Worm (Caenorhabditis elegans): Measurements from ENCODE around the gene T28F3.9.

Gene T28F3.9

DNA sequence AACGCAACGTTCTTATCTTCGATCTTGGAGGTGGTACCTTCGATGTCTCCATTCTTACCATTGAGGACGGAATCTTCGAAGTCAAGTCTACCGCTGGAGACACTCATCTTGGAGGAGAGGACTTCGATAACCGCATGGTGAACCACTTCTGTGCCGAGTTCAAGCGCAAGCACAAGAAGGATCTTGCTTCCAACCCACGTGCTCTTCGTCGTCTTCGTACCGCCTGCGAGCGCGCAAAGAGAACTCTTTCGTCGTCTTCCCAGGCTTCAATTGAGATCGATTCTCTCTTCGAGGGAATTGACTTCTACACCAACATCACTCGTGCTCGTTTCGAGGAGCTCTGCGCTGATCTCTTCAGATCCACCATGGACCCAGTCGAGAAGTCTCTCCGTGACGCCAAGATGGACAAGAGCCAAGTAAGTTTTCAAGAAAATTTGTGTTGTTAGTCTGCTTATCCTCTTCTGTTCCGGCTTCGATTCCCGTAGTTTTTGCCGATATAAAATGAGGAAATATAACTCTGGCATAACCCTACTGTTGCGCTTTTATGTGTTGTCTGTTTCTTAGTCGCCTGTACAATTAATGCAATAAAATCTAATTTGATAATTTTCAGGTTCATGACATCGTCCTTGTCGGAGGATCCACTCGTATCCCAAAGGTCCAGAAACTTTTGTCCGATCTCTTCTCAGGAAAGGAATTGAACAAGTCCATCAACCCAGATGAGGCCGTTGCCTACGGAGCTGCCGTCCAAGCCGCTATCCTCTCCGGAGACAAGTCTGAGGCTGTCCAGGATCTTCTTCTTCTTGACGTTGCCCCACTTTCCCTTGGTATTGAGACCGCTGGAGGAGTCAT lies 28.5 kb upstream of the T28F3.9 start (continued):
- TF ChIP-seq dox-1 (GFP tag; IDR thresholded peaks at IDR 0.05) (peak; percentile 4), F10E7.11 (tag; optimal IDR thresholded peaks at IDR 0.05) (no peak), nhr-179 (tag; optimal IDR thresholded peaks at IDR 0.05) (no peak), nfya-2 (GFP tag; IDR thresholded peaks at IDR 0.05) (0 out of 2 replicates have a peak, but pooled peaks have one; percentile 24), fkh-3 (tag; optimal IDR thresholded peaks at IDR 0.05) (no peak), nhr-120 (GFP tag; IDR thresholded peaks at IDR 0.05) (no peak), egl-44 (GFP tag; IDR thresholded peaks at IDR 0.05) (peak; percentile 62; the same call in 1 of the 2 replicates), somi-1 (GFP tag; optimal IDR thresholded peaks at IDR 0.05) (no peak), lsy-27 (tag; optimal IDR thresholded peaks at IDR 0.05; ENCODE audit: borderline replicate concordance, insufficient read depth) (no peak), rpc-1 (optimal IDR thresholded peaks at IDR 0.05) (no peak), rpc-1 (tag; optimal IDR thresholded peaks at IDR 0.05) (no peak), Y53G8AR.9 (GFP tag; conservative IDR thresholded peaks at IDR 0.05) (peak; percentile 70), B0019.2 (GFP tag; conservative IDR thresholded peaks at IDR 0.05) (0 out of 2 replicates have a peak, but pooled peaks have one; percentile 31), F57C9.4 (tag; optimal IDR thresholded peaks at IDR 0.05) (no peak), nhr-80 (tag; optimal IDR thresholded peaks at IDR 0.05) (no peak), F39B2.1 (GFP tag; IDR thresholded peaks at IDR 0.05) (no peak), ztf-28 (GFP tag; IDR thresholded peaks at IDR 0.05) (no peak), B0336.3 (GFP tag; IDR thresholded peaks at IDR 0.05) (peak; percentile 61), sdz-38 (tag; optimal IDR thresholded peaks at IDR 0.05) (no peak), B0261.1 (tag; optimal IDR thresholded peaks at IDR 0.05) (no peak), ceh-27 (GFP tag; optimal IDR thresholded peaks at IDR 0.05) (no peak), madf-6 (GFP tag; IDR thresholded peaks at IDR 0.05) (peak; percentile 67; the same call in 1 of the 2 replicates), hmg-1.2 (GFP tag; IDR thresholded peaks at IDR 0.05) (no peak), hlh-12 (tag; optimal IDR thresholded peaks at IDR 0.05) (no peak), zim-3 (tag; optimal IDR thresholded peaks at IDR 0.05) (no peak), lir-1 (GFP tag; conservative IDR thresholded peaks at IDR 0.05) (no peak), nfyb-1 (GFP tag; IDR thresholded peaks at IDR 0.05) (0 out of 2 replicates have a peak, but pooled peaks have one; percentile 9), T26A5.8 (tag; optimal IDR thresholded peaks at IDR 0.05) (no peak), lin-35 (GFP tag; optimal IDR thresholded peaks at IDR 0.05) (no peak), T07F8.4 (tag; optimal IDR thresholded peaks at IDR 0.05) (peak; percentile 22), cebp-2 (GFP tag; IDR thresholded peaks at IDR 0.05) (peak; percentile 22; the same call in 1 of the 2 replicates), nhr-90 (tag; optimal IDR thresholded peaks at IDR 0.05) (no peak), ztf-6 (GFP tag; IDR thresholded peaks at IDR 0.05) (no peak), lin-40 (tag; optimal IDR thresholded peaks at IDR 0.05) (no peak)

DNA sequence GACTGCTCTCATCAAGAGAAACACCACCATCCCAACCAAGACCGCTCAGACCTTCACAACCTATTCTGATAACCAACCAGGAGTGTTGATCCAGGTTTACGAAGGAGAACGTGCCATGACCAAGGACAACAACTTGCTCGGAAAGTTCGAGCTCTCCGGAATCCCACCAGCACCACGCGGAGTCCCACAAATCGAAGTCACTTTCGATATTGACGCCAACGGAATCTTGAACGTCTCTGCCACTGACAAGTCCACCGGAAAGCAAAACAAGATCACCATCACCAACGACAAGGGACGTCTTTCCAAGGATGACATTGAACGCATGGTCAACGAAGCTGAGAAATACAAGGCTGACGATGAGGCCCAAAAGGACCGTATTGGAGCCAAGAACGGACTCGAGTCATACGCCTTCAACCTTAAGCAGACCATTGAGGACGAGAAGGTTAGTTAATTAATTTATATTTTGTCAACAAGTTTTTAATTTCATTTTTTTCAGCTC lies 27.8 kb upstream of the T28F3.9 start:
- TF ChIP-seq F55B11.4 (tag; optimal IDR thresholded peaks at IDR 0.05; ENCODE audit: borderline replicate concordance, insufficient read depth): no peak
- TF ChIP-seq ztf-3 (GFP tag; optimal IDR thresholded peaks at IDR 0.05): no peak
- TF ChIP-seq somi-1 (GFP tag; optimal IDR thresholded peaks at IDR 0.05): no peak
- TF ChIP-seq B0035.1 (tag; optimal IDR thresholded peaks at IDR 0.05): no peak
- no peak for TF ChIP-seq rec-8 (tag; optimal IDR thresholded peaks at IDR 0.05)
- no peak for TF ChIP-seq ceh-58 (GFP tag; IDR thresholded peaks at IDR 0.05)
- TF ChIP-seq nhr-120 (GFP tag; IDR thresholded peaks at IDR 0.05): no peak
- no peak for TF ChIP-seq hmg-1.2 (GFP tag; IDR thresholded peaks at IDR 0.05)
- TF ChIP-seq madf-10 (tag; optimal IDR thresholded peaks at IDR 0.05): no peak
- no peak for TF ChIP-seq sdz-38 (tag; optimal IDR thresholded peaks at IDR 0.05)
- no peak for TF ChIP-seq pbrm-1 (GFP tag; IDR thresholded peaks at IDR 0.05)
- no peak for TF ChIP-seq aptf-2 (GFP tag; conservative IDR thresholded peaks at IDR 0.05)
- TF ChIP-seq Y79H2A.3 (GFP tag; conservative IDR thresholded peaks at IDR 0.05): no peak
- no peak for TF ChIP-seq ztf-22 (GFP tag; optimal IDR thresholded peaks at IDR 0.05)
- TF ChIP-seq snpc-3.4 (tag; optimal IDR thresholded peaks at IDR 0.05): no peak
- TF ChIP-seq nhr-27 (tag; optimal IDR thresholded peaks at IDR 0.05): no peak
- no peak for TF ChIP-seq chd-7 (tag; optimal IDR thresholded peaks at IDR 0.05)
- TF ChIP-seq repo-1 (tag; optimal IDR thresholded peaks at IDR 0.05): no peak
